Fruit fly (Drosophila melanogaster) Kc167 (cell line): ENCODE measurements around the gene CG4570.

Source experiments
- Myc ChIP-seq: fragments of >200 bp; optimal IDR thresholded peaks from 2 replicates; lab custom pipeline; 2017; ENCODE audit warnings: missing external identifiers
- Sin3A ChIP-seq: fragments of >200 bp; optimal IDR thresholded peaks from 2 replicates; lab custom pipeline; 2018; ENCODE audit warnings: missing external identifiers
- h ChIP-seq: fragments of >200 bp; optimal IDR thresholded peaks from 3 replicates; lab custom pipeline; 2018; ENCODE audit warnings: missing external identifiers
- psq ChIP-seq: fragments of >200 bp; optimal IDR thresholded peaks from 2 replicates; lab custom pipeline; 2017; ENCODE audit warnings: missing external identifiers
- ttk ChIP-seq: sonication (Bioruptor generic); optimal IDR thresholded peaks from 2 replicates; lab custom pipeline; 2017; ENCODE audit warnings: missing external identifiers

- TF ChIP-seq Sin3A (no peak), psq (no peak), h (lab: Kevin White, UChicago) (no peak), Myc (lab: Kevin White, UChicago) (no peak), ttk (lab: Kevin White, UChicago) (no peak)
These were observed 21.2 kb downstream of the CG4570 start for dm6 chr3R:10877808-10878207.
